Fruit fly (Drosophila melanogaster) whole organism, embryonic: ENCODE data around the gene Reck.

Experiments
- CG2678 ChIP-seq: fragments of 200-800 bp; sonication (Bioruptor generic); optimal IDR thresholded peaks from 3 replicates; lab custom pipeline; 2019; ENCODE audit warnings: missing biosample characterization, mild to moderate bottlenecking, missing genetic modification characterization, moderate library complexity
- CG30403 ChIP-seq: fragments of 200-800 bp; sonication (Bioruptor generic); optimal IDR thresholded peaks from 3 replicates; lab custom pipeline; 2016; ENCODE audit warnings: missing biosample characterization, missing genetic modification characterization
- Lim3 ChIP-seq: fragments of 200-800 bp; sonication (Bioruptor generic); IDR thresholded peaks from 2 replicates; pipeline ENCODE4 v1.3.6; 2022; ENCODE audit warnings: missing biosample characterization, missing genetic modification characterization
- Stat92E ChIP-seq, 3 experiments: fragments of >200 bp in 2 of 3; fragments of 200-800 bp in 1 of 3; sonication (Bioruptor generic) in 1 of 3; optimal IDR thresholded peaks; 2 replicates each; lab custom pipeline; 2017 to 2019; ENCODE audit warnings: missing biosample characterization in 3 of 3, missing genetic modification characterization in 3 of 3, mild to moderate bottlenecking in 1 of 3, moderate library complexity in 1 of 3
- jigr1 ChIP-seq: fragments of 200-800 bp; sonication (Bioruptor generic); IDR thresholded peaks from 3 replicates; pipeline ENCODE4 v1.3.6; 2022; ENCODE audit warnings: missing biosample characterization, missing genetic modification characterization

dm6 chr3L:15049395-15049794 is 35.5 kb upstream of the Reck start, which contains the start of gene CG43678:
- no peak for TF ChIP-seq Stat92E (GFP tag; optimal IDR thresholded peaks at IDR 0.05; lab: Kevin White, UChicago)
- no peak for TF ChIP-seq jigr1 (GFP tag; lab: Robert Waterston, UW)
- TF ChIP-seq CG30403, result no peak
- TF ChIP-seq Lim3, result no peak
- TF ChIP-seq CG2678, result no peak
